Fruit fly (Drosophila melanogaster) whole organism, adult: Measurements from ENCODE around the gene CG34138.
A peak's percentile ranks its signal among the peaks of the same experiment; 100 is the strongest.

Source experiments
- CG11617 ChIP-seq: fragments of 200-800 bp; sonication (Bioruptor generic); optimal IDR thresholded peaks from 2 replicates; lab custom pipeline; 2017; ENCODE audit warnings: mild to moderate bottlenecking, missing biosample characterization, missing genetic modification reagents, missing genetic modification characterization
- CG12768 ChIP-seq: fragments of 200-800 bp; sonication (Bioruptor generic); optimal IDR thresholded peaks from 2 replicates; lab custom pipeline; 2017; ENCODE audit warnings: missing biosample characterization, missing genetic modification characterization, mild to moderate bottlenecking, moderate library complexity, missing genetic modification reagents
- CG14711 ChIP-seq: fragments of 200-800 bp; sonication (Bioruptor generic); optimal IDR thresholded peaks from 2 replicates; lab custom pipeline; 2018; ENCODE audit warnings: missing biosample characterization, mild to moderate bottlenecking, missing genetic modification characterization, moderate library complexity
- CG1620 ChIP-seq: fragments of 200-800 bp; sonication (Bioruptor generic); optimal IDR thresholded peaks from 2 replicates; lab custom pipeline; 2016; ENCODE audit warnings: missing biosample characterization, missing genetic modification characterization
- CG33017 ChIP-seq: fragments of 200-800 bp; sonication (Bioruptor generic); optimal IDR thresholded peaks from 2 replicates; lab custom pipeline; 2018; ENCODE audit warnings: missing biosample characterization, mild to moderate bottlenecking, missing genetic modification characterization, moderate library complexity
- CG5204 ChIP-seq: fragments of 200-800 bp; sonication (Bioruptor generic); optimal IDR thresholded peaks from 2 replicates; lab custom pipeline; 2016; ENCODE audit warnings: missing biosample characterization, missing genetic modification characterization
- CG7045 ChIP-seq: fragments of 200-800 bp; sonication (Bioruptor generic); optimal IDR thresholded peaks from 2 replicates; lab custom pipeline; 2017; ENCODE audit warnings: missing biosample characterization, mild to moderate bottlenecking, missing genetic modification characterization
- CG7101 ChIP-seq: fragments of 200-800 bp; sonication (Bioruptor generic); optimal IDR thresholded peaks from 2 replicates; lab custom pipeline; 2018; ENCODE audit warnings: missing biosample characterization, mild to moderate bottlenecking, missing genetic modification characterization, moderate library complexity
- Clk ChIP-seq: fragments of 200-800 bp; sonication (Bioruptor generic); optimal IDR thresholded peaks from 2 replicates; lab custom pipeline; 2017; ENCODE audit warnings: missing biosample characterization, missing genetic modification characterization
- Crg-1 ChIP-seq: fragments of 200-800 bp; sonication (Bioruptor generic); optimal IDR thresholded peaks from 2 replicates; lab custom pipeline; 2016; ENCODE audit warnings: missing biosample characterization, missing genetic modification characterization
- Hr96 ChIP-seq: fragments of 200-800 bp; sonication (Bioruptor generic); optimal IDR thresholded peaks from 2 replicates; lab custom pipeline; 2016; ENCODE audit warnings: missing biosample characterization, missing genetic modification characterization
- Mnt ChIP-seq: fragments of 200-800 bp; sonication (Bioruptor generic); optimal IDR thresholded peaks from 2 replicates; lab custom pipeline; 2016; ENCODE audit warnings: missing biosample characterization, mild to moderate bottlenecking, missing genetic modification characterization
- bab1 ChIP-seq: fragments of 200-800 bp; sonication (Bioruptor generic); optimal IDR thresholded peaks from 3 replicates; lab custom pipeline; 2019; ENCODE audit warnings: missing biosample characterization, mild to moderate bottlenecking, missing genetic modification characterization, moderate library complexity
- cic ChIP-seq: fragments of 200-800 bp; sonication (Bioruptor generic); optimal IDR thresholded peaks from 2 replicates; lab custom pipeline; 2017; ENCODE audit warnings: missing biosample characterization, mild to moderate bottlenecking, missing genetic modification characterization, moderate library complexity
- cnc ChIP-seq, 2 experiments: fragments of >200 bp; optimal IDR thresholded peaks; 2 replicates each; lab custom pipeline; 2017
- kay ChIP-seq: fragments of 200-800 bp; sonication (Bioruptor generic); peaks from one replicate; lab custom pipeline; 2016; ENCODE audit warnings: missing biosample characterization, missing genetic modification characterization, borderline replicate concordance
- ovo ChIP-seq: fragments of 200-800 bp; sonication (Bioruptor generic); optimal IDR thresholded peaks from 2 replicates; lab custom pipeline; 2016; ENCODE audit warnings: missing biosample characterization, missing genetic modification characterization
- pad ChIP-seq: fragments of 200-800 bp; sonication (Bioruptor generic); optimal IDR thresholded peaks from 3 replicates; lab custom pipeline; 2017; ENCODE audit warnings: missing biosample characterization, missing genetic modification characterization, mild to moderate bottlenecking, moderate library complexity, missing genetic modification reagents
- tj ChIP-seq: fragments of 200-800 bp; sonication (Bioruptor generic); optimal IDR thresholded peaks from 3 replicates; lab custom pipeline; 2017; ENCODE audit warnings: missing biosample characterization, mild to moderate bottlenecking, missing genetic modification characterization, moderate library complexity
- toe ChIP-seq: fragments of 200-800 bp; sonication (Bioruptor generic); optimal IDR thresholded peaks from 2 replicates; lab custom pipeline; 2016; ENCODE audit warnings: missing biosample characterization, missing genetic modification characterization

Gene CG34138

dm6 chr3R:19609925-19610324 lies 24.8 kb upstream of the CG34138 start, which contains the start of gene CG17752:
Gene CG17752 (plus strand): TSS chr3R:19610225.
- TF ChIP-seq CG7101 (tag; lab: Kevin White, UChicago) (no peak), CG33017 (tag; lab: Kevin White, UChicago) (no peak), CG7045 (no peak), CG14711 (tag; lab: Kevin White, UChicago) (no peak), tj (GFP tag; lab: Kevin White, UChicago) (no peak), toe (GFP tag; lab: Kevin White, UChicago) (no peak), Clk (GFP tag; lab: Kevin White, UChicago) (no peak), Mnt (no peak), pad (GFP tag; lab: Kevin White, UChicago) (no peak), CG11617 (GFP tag; lab: Kevin White, UChicago) (no peak), cnc (optimal IDR thresholded peaks at IDR 0.05; lab: Kevin White, UChicago) (no peak), CG5204 (GFP tag; lab: Kevin White, UChicago) (no peak)

dm6 chr3R:19612908-19613431 lies 21.8 kb upstream of the CG34138 start, which contains the start of gene CG16727:
Gene CG16727 (plus strand): TSS chr3R:19613381.
- TF ChIP-seq pad (GFP tag; lab: Kevin White, UChicago), result no peak
- no peak for TF ChIP-seq Mnt
- TF ChIP-seq Clk (GFP tag; lab: Kevin White, UChicago), result no peak
- no peak for TF ChIP-seq cic (GFP tag; lab: Kevin White, UChicago)
- no peak for TF ChIP-seq CG5204 (GFP tag; lab: Kevin White, UChicago)
- TF ChIP-seq CG12768 (GFP tag; lab: Kevin White, UChicago), result no peak
- no peak for TF ChIP-seq kay (GFP tag; lab: Kevin White, UChicago)
- no peak for TF ChIP-seq bab1 (GFP tag; lab: Kevin White, UChicago)
- no peak for TF ChIP-seq toe (GFP tag; lab: Kevin White, UChicago)
- TF ChIP-seq CG11617 (GFP tag; lab: Kevin White, UChicago), result no peak
- no peak for TF ChIP-seq ovo (GFP tag; lab: Kevin White, UChicago)
- TF ChIP-seq CG14711 (tag; lab: Kevin White, UChicago), result no peak
- TF ChIP-seq cnc (optimal IDR thresholded peaks at IDR 0.05; lab: Kevin White, UChicago), result no peak
- TF ChIP-seq CG7101 (tag; lab: Kevin White, UChicago), result no peak
- TF ChIP-seq Crg-1 (GFP tag; lab: Kevin White, UChicago), result no peak

dm6 chr3R:19619908-19620307 lies 14.8 kb upstream of the CG34138 start:
- no peak for TF ChIP-seq ovo (GFP tag; lab: Kevin White, UChicago)
- TF ChIP-seq cnc (optimal IDR thresholded peaks at IDR 0.05; lab: Kevin White, UChicago), result no peak
- TF ChIP-seq CG33017 (tag; lab: Kevin White, UChicago), result no peak
- no peak for TF ChIP-seq Hr96 (GFP tag; lab: Kevin White, UChicago)
- no peak for TF ChIP-seq CG11617 (GFP tag; lab: Kevin White, UChicago)
- TF ChIP-seq pad (GFP tag; lab: Kevin White, UChicago), result no peak
- TF ChIP-seq CG12768 (GFP tag; lab: Kevin White, UChicago), result no peak
- TF ChIP-seq Clk (GFP tag; lab: Kevin White, UChicago), result no peak
- no peak for TF ChIP-seq CG7045
- no peak for TF ChIP-seq CG5204 (GFP tag; lab: Kevin White, UChicago)
- TF ChIP-seq kay (GFP tag; lab: Kevin White, UChicago), result no peak
- no peak for TF ChIP-seq cic (GFP tag; lab: Kevin White, UChicago)
- TF ChIP-seq Mnt, result no peak
- no peak for TF ChIP-seq tj (GFP tag; lab: Kevin White, UChicago)
- no peak for TF ChIP-seq Crg-1 (GFP tag; lab: Kevin White, UChicago)
- TF ChIP-seq CG14711 (tag; lab: Kevin White, UChicago), result no peak

- peak; percentile 2 for TF ChIP-seq tj (GFP tag; lab: Kevin White, UChicago)
- no peak for TF ChIP-seq toe (GFP tag; lab: Kevin White, UChicago)
- TF ChIP-seq pad (GFP tag; lab: Kevin White, UChicago), result no peak
- no peak for TF ChIP-seq Mnt
- TF ChIP-seq CG7045, result no peak
These were observed 13.8 kb upstream of the CG34138 start for dm6 chr3R:19620953-19621352.

- TF ChIP-seq pad (GFP tag; lab: Kevin White, UChicago) (peak; percentile 0), CG11617 (GFP tag; lab: Kevin White, UChicago) (no peak)
These were observed 12.7 kb upstream of the CG34138 start for dm6 chr3R:19622005-19622404.

dm6 chr3R:19623606-19624005 lies 11.1 kb upstream of the CG34138 start:
- no peak for TF ChIP-seq CG1620 (GFP tag; lab: Kevin White, UChicago)
- peak; percentile 31 for TF ChIP-seq CG7045
- TF ChIP-seq toe (GFP tag; lab: Kevin White, UChicago), result peak; percentile 22
- TF ChIP-seq Hr96 (GFP tag; lab: Kevin White, UChicago), result peak; percentile 41
- TF ChIP-seq kay (GFP tag; lab: Kevin White, UChicago), result no peak
- TF ChIP-seq CG11617 (GFP tag; lab: Kevin White, UChicago), result peak; percentile 4
- peak; percentile 65 for TF ChIP-seq pad (GFP tag; lab: Kevin White, UChicago)
- TF ChIP-seq CG33017 (tag; lab: Kevin White, UChicago), result peak; percentile 6
- peak; percentile 37 for TF ChIP-seq tj (GFP tag; lab: Kevin White, UChicago)
- peak; percentile 19 for TF ChIP-seq CG14711 (tag; lab: Kevin White, UChicago)
- peak; percentile 52 for TF ChIP-seq bab1 (GFP tag; lab: Kevin White, UChicago)
- TF ChIP-seq cnc (optimal IDR thresholded peaks at IDR 0.05; lab: Kevin White, UChicago), result no peak
- TF ChIP-seq CG7101 (tag; lab: Kevin White, UChicago), result peak; percentile 33
- peak; percentile 52 for TF ChIP-seq CG5204 (GFP tag; lab: Kevin White, UChicago)
